Worm (Caenorhabditis elegans): Measurements from ENCODE around the gene C31B8.12.

C31B8.12 gene

ce11 chrV:2888681-2889080 is 38.8 kb downstream of the C31B8.12 start, which contains the start of gene srw-4:
TSS of gene srw-4 (minus strand) at chrV:2888781.
- no peak for TF ChIP-seq ceh-18 (tag; optimal IDR thresholded peaks at IDR 0.05)
- TF ChIP-seq ceh-14 (tag; optimal IDR thresholded peaks at IDR 0.05): no peak
- no peak for TF ChIP-seq ceh-6 (GFP tag; optimal IDR thresholded peaks at IDR 0.05)
- TF ChIP-seq pag-3 (tag; optimal IDR thresholded peaks at IDR 0.05; ENCODE audit: borderline replicate concordance): no peak
- TF ChIP-seq ets-4 (tag; optimal IDR thresholded peaks at IDR 0.05): no peak
- TF ChIP-seq F13H6.1 (tag; optimal IDR thresholded peaks at IDR 0.05): no peak
- no peak for TF ChIP-seq pat-9 (tag; optimal IDR thresholded peaks at IDR 0.05)
- no peak for TF ChIP-seq gmeb-2 (tag; optimal IDR thresholded peaks at IDR 0.05)
- no peak for TF ChIP-seq tbx-2 (tag; optimal IDR thresholded peaks at IDR 0.05)
- no peak for TF ChIP-seq elt-2 (tag; optimal IDR thresholded peaks at IDR 0.05)
- TF ChIP-seq dve-1 (tag; optimal IDR thresholded peaks at IDR 0.05): no peak

ce11 chrV:2888265-2888664 is 39.2 kb downstream of the C31B8.12 start:
- no peak for TF ChIP-seq npax-4 (tag; optimal IDR thresholded peaks at IDR 0.05)
- no peak for TF ChIP-seq odd-2 (tag; optimal IDR thresholded peaks at IDR 0.05)
- no peak for TF ChIP-seq tbx-2 (tag; optimal IDR thresholded peaks at IDR 0.05)
- TF ChIP-seq hlh-6 (tag; optimal IDR thresholded peaks at IDR 0.05): no peak
- TF ChIP-seq ama-1 (optimal IDR thresholded peaks at IDR 0.05): no peak
- no peak for TF ChIP-seq tbx-7 (tag; optimal IDR thresholded peaks at IDR 0.05)

- TF ChIP-seq zip-5 (tag; optimal IDR thresholded peaks at IDR 0.05): no peak
- TF ChIP-seq ztf-16 (tag; optimal IDR thresholded peaks at IDR 0.05): no peak
- TF ChIP-seq unc-55 (GFP tag; optimal IDR thresholded peaks at IDR 0.05): no peak
- TF ChIP-seq ceh-34 (tag; optimal IDR thresholded peaks at IDR 0.05): no peak
- no peak for TF ChIP-seq F13H6.1 (tag; optimal IDR thresholded peaks at IDR 0.05)
- TF ChIP-seq hlh-6 (tag; optimal IDR thresholded peaks at IDR 0.05): no peak
- TF ChIP-seq dmd-4 (tag; optimal IDR thresholded peaks at IDR 0.05; ENCODE audit: borderline replicate concordance): no peak
- TF ChIP-seq pax-1 (tag; optimal IDR thresholded peaks at IDR 0.05): no peak
- no peak for TF ChIP-seq K09A11.1 (tag; optimal IDR thresholded peaks at IDR 0.05; ENCODE audit: insufficient read depth)
- no peak for TF ChIP-seq ceh-30 (tag; optimal IDR thresholded peaks at IDR 0.05)
- no peak for TF ChIP-seq tbx-2 (tag; optimal IDR thresholded peaks at IDR 0.05)
- TF ChIP-seq nfya-1 (tag; optimal IDR thresholded peaks at IDR 0.05): no peak
Observed at ce11 chrV:2884411-2884810, 43.0 kb downstream of the C31B8.12 start, which contains the start of gene sre-24. TSS of gene sre-24 (plus strand) at chrV:2884711.

ce11 chrV:2883097-2883496 is 44.4 kb downstream of the C31B8.12 start:
- TF ChIP-seq ceh-2 (tag; optimal IDR thresholded peaks at IDR 0.05): no peak

ce11 chrV:2881565-2881964 is 45.9 kb downstream of the C31B8.12 start:
- TF ChIP-seq fkh-10 (GFP tag; optimal IDR thresholded peaks at IDR 0.05) (no peak), F13H6.1 (tag; optimal IDR thresholded peaks at IDR 0.05) (no peak), lin-11 (tag; optimal IDR thresholded peaks at IDR 0.05) (no peak), fax-1 (tag; optimal IDR thresholded peaks at IDR 0.05) (no peak)

- TF ChIP-seq pha-4 (tag; optimal IDR thresholded peaks at IDR 0.05): no peak
- no peak for TF ChIP-seq F13H6.1 (tag; optimal IDR thresholded peaks at IDR 0.05)
Observed at ce11 chrV:2881016-2881415, 46.4 kb downstream of the C31B8.12 start, which contains the start of gene ifc-1. TSS of gene ifc-1 (plus strand) at chrV:2881393.

ce11 chrV:2880356-2880755 is 47.1 kb downstream of the C31B8.12 start:
- TF ChIP-seq elt-2 (tag; optimal IDR thresholded peaks at IDR 0.05) (peak; percentile 26), hlh-6 (tag; optimal IDR thresholded peaks at IDR 0.05) (no peak)

All from whole organism, late embryonic.